Worm (Caenorhabditis elegans) whole organism, L4 larva: ENCODE results near the gene math-20.
"Not testable (repeated sequence)": the region's sequence is repeated elsewhere in the genome, so short reads cannot be mapped to it uniquely, and the experiment has no call there.

Source experiments
- F49E8.2 ChIP-seq: sonication (generic microtip); optimal IDR thresholded peaks from 2 replicates; lab custom pipeline; 2016; ENCODE audit warnings: missing compliant biosample characterization, mild to moderate bottlenecking, missing genetic modification characterization, borderline replicate concordance
- T20F7.1 ChIP-seq: fragments of 200-800 bp; sonication (Bioruptor generic); optimal IDR thresholded peaks from 2 replicates; lab custom pipeline; 2018; ENCODE audit warnings: mild to moderate bottlenecking, missing genetic modification characterization, missing compliant biosample characterization
- aha-1 ChIP-seq: fragments of 150-350 bp; peaks from one replicate; lab custom pipeline; 2014; ENCODE audit warnings: missing biosample characterization, missing genetic modification characterization
- aly-2 ChIP-seq: sonication (generic microtip); optimal IDR thresholded peaks from 2 replicates; lab custom pipeline; 2018; ENCODE audit warnings: missing biosample characterization, missing genetic modification characterization
- ceh-28 ChIP-seq: fragments of 150-350 bp; optimal IDR thresholded peaks from 2 replicates; lab custom pipeline; 2014; ENCODE audit warnings: missing biosample characterization, missing genetic modification reagents, missing genetic modification characterization
- ceh-44 ChIP-seq: fragments of 200-800 bp; sonication (Bioruptor generic); IDR thresholded peaks from 2 replicates; pipeline ENCODE4 v1.3.6; 2022; ENCODE audit warnings: missing genetic modification reagents, missing genetic modification characterization, missing compliant biosample characterization
- ces-1 ChIP-seq: fragments of 150-350 bp; sonication (generic microtip); optimal IDR thresholded peaks from 4 replicates; lab custom pipeline; 2014; ENCODE audit warnings: missing biosample characterization, missing genetic modification reagents, missing genetic modification characterization
- daf-16 ChIP-seq, 3 experiments: sonication (generic microtip); optimal IDR thresholded peaks; 2 replicates each; lab custom pipeline; 2016 to 2017; ENCODE audit warnings: missing genetic modification characterization in 3 of 3, missing genetic modification reagents in 3 of 3, mild to moderate bottlenecking in 2 of 3, missing compliant biosample characterization in 2 of 3, missing biosample characterization in 1 of 3, moderate library complexity in 1 of 3
- daf-19 ChIP-seq: fragments of 200-800 bp; sonication (Bioruptor generic); conservative IDR thresholded peaks from 2 replicates; pipeline ENCODE4 v1.3.6; 2022; ENCODE audit warnings: missing genetic modification characterization, missing compliant biosample characterization
- dmd-8 ChIP-seq: fragments of 200-800 bp; sonication (Bioruptor generic); IDR thresholded peaks from 2 replicates; pipeline ENCODE4 v1.3.6; 2022; ENCODE audit warnings: missing genetic modification characterization, missing compliant biosample characterization
- egl-43 ChIP-seq: fragments of 200-800 bp; sonication (Bioruptor generic); IDR thresholded peaks from 2 replicates; pipeline ENCODE4 v1.3.6; 2022; ENCODE audit warnings: missing genetic modification reagents, missing genetic modification characterization, missing compliant biosample characterization
- jun-1 ChIP-seq: fragments of 150-350 bp; optimal IDR thresholded peaks from 2 replicates; lab custom pipeline; 2014; ENCODE audit warnings: missing biosample characterization, missing genetic modification reagents, missing genetic modification characterization
- lin-1 ChIP-seq: fragments of 200-800 bp; sonication (Bioruptor generic); IDR thresholded peaks from 2 replicates; pipeline ENCODE4 v1.3.6; 2022; ENCODE audit warnings: missing genetic modification reagents, missing genetic modification characterization, missing compliant biosample characterization
- lin-29 ChIP-seq: fragments of 200-800 bp; sonication (Bioruptor generic); IDR thresholded peaks from 2 replicates; pipeline ENCODE4 v1.3.6; 2022; ENCODE audit warnings: missing genetic modification reagents, missing genetic modification characterization, missing compliant biosample characterization
- nhr-11 ChIP-seq: fragments of 150-350 bp; optimal IDR thresholded peaks from 2 replicates; lab custom pipeline; 2014; ENCODE audit warnings: missing biosample characterization, missing genetic modification characterization
- nhr-76 ChIP-seq: fragments of 150-350 bp; optimal IDR thresholded peaks from 2 replicates; lab custom pipeline; 2014; ENCODE audit warnings: missing biosample characterization, missing genetic modification characterization
- nhr-77 ChIP-seq: fragments of 150-350 bp; optimal IDR thresholded peaks from 2 replicates; lab custom pipeline; 2014; ENCODE audit warnings: missing biosample characterization, missing genetic modification characterization
- pqm-1 ChIP-seq: sonication (generic microtip); optimal IDR thresholded peaks from 2 replicates; lab custom pipeline; 2017; ENCODE audit warnings: missing biosample characterization, missing genetic modification characterization
- sdz-12 ChIP-seq: fragments of 200-800 bp; sonication (Bioruptor generic); optimal IDR thresholded peaks from 2 replicates; lab custom pipeline; 2018; ENCODE audit warnings: mild to moderate bottlenecking, missing genetic modification characterization, missing compliant biosample characterization
- snpc-1.2 ChIP-seq: fragments of 200-800 bp; sonication (Bioruptor generic); IDR thresholded peaks from 2 replicates; pipeline ENCODE4 v1.3.6; 2022; ENCODE audit warnings: missing genetic modification reagents, missing genetic modification characterization, missing compliant biosample characterization
- spr-1 ChIP-seq: sonication (generic microtip); optimal IDR thresholded peaks from 2 replicates; lab custom pipeline; 2016; ENCODE audit warnings: mild to moderate bottlenecking, missing genetic modification characterization, missing compliant biosample characterization
- tag-97 ChIP-seq: fragments of 200-800 bp; sonication (Bioruptor generic); IDR thresholded peaks from 2 replicates; pipeline ENCODE4 v1.3.6; 2022; ENCODE audit warnings: missing genetic modification characterization, missing compliant biosample characterization
- tra-1 ChIP-seq: fragments of 200-800 bp; sonication (Bioruptor generic); IDR thresholded peaks from 2 replicates; pipeline ENCODE4 v1.3.6; 2022; ENCODE audit warnings: missing genetic modification reagents, missing genetic modification characterization, missing compliant biosample characterization
- unc-62 ChIP-seq, 3 experiments: fragments of 150-350 bp in 1 of 3; sonication (generic microtip); optimal IDR thresholded peaks in 2 of 3; peaks in 1 of 3; 1 replicate in 1 of 3; 2 replicates in 2 of 3; lab custom pipeline; 2014 to 2017; ENCODE audit warnings: missing biosample characterization in 3 of 3, missing genetic modification characterization in 3 of 3, missing genetic modification reagents in 3 of 3, missing genotype in 1 of 3
- zag-1 ChIP-seq: fragments of 150-350 bp; optimal IDR thresholded peaks from 2 replicates; lab custom pipeline; 2014; ENCODE audit warnings: missing biosample characterization, missing genetic modification characterization
- zfp-2 ChIP-seq: sonication (generic microtip); optimal IDR thresholded peaks from 2 replicates; lab custom pipeline; 2016; ENCODE audit warnings: mild to moderate bottlenecking, missing genetic modification characterization, missing compliant biosample characterization
- zip-11 ChIP-seq: fragments of 200-800 bp; sonication (Bioruptor generic); IDR thresholded peaks from 2 replicates; pipeline ENCODE4 v1.3.6; 2022; ENCODE audit warnings: missing genetic modification characterization, missing compliant biosample characterization
- ztf-11 ChIP-seq: fragments of 150-350 bp; optimal IDR thresholded peaks from 2 replicates; lab custom pipeline; 2014; ENCODE audit warnings: missing biosample characterization, missing genetic modification characterization
- ztf-7 ChIP-seq: fragments of 150-350 bp; optimal IDR thresholded peaks from 2 replicates; lab custom pipeline; 2014; ENCODE audit warnings: missing biosample characterization, missing genetic modification characterization

Gene math-20

ce11 chrII:1995744-1996143 lies 593 bp upstream of the math-20 start (continued):
- TF ChIP-seq ztf-11 (tag; lab: Kevin White, UChicago) = no peak
- no peak for TF ChIP-seq ceh-28 (tag; lab: Kevin White, UChicago)
- no peak for TF ChIP-seq sdz-12 (GFP tag; lab: Kevin White, UChicago)
- TF ChIP-seq aly-2 (tag; lab: Kevin White, UChicago) = no peak
- TF ChIP-seq daf-19 (GFP tag; lab: Robert Waterston, UW) = no peak
- no peak for TF ChIP-seq T20F7.1
- TF ChIP-seq lin-29 (GFP tag; lab: Robert Waterston, UW) = no peak
- TF ChIP-seq zip-11 = no peak
- no peak for TF ChIP-seq nhr-76 (tag; lab: Kevin White, UChicago)
- no peak for TF ChIP-seq ceh-44 (GFP tag; lab: Robert Waterston, UW)
- TF ChIP-seq egl-43 = no peak
- peak in 1 of 2 experiments; percentile 13 for TF ChIP-seq unc-62 (GFP tag; optimal IDR thresholded peaks at IDR 0.05 in 1 of 2; lab: Kevin White, UChicago)
- no peak for TF ChIP-seq unc-62 (tag; optimal IDR thresholded peaks at IDR 0.05; lab: Kevin White, UChicago)
- no peak for TF ChIP-seq daf-16 (GFP tag; optimal IDR thresholded peaks at IDR 0.05; lab: Kevin White, UChicago)
- peak; percentile 84 for TF ChIP-seq daf-16 (tag; optimal IDR thresholded peaks at IDR 0.05; lab: Kevin White, UChicago)
- no peak for TF ChIP-seq dmd-8 (GFP tag; lab: Robert Waterston, UW)
- TF ChIP-seq spr-1 (tag; lab: Kevin White, UChicago) = no peak
- TF ChIP-seq pqm-1 (tag; lab: Kevin White, UChicago) = peak; percentile 91
- TF ChIP-seq nhr-11 = no peak

ce11 chrII:1998561-1998960 lies 2.2 kb downstream of the math-20 start, which contains the start of gene math-19:
math-19 (plus strand) TSS chrII:1998861.
- not testable (repeated sequence) for TF ChIP-seq zfp-2; tra-1 (GFP tag; lab: Robert Waterston, UW); zip-11
- TF ChIP-seq, all 104 proteins: peak for 0; not testable (repeated sequence) for 104

ce11 chrII:2000720-2001119 lies 4.4 kb downstream of the math-20 start, which contains the start of gene ceh-84:
ceh-84 (minus strand) TSS chrII:2000820.
- not testable (repeated sequence) for TF ChIP-seq ceh-44 (GFP tag; lab: Robert Waterston, UW); ces-1 (GFP tag; lab: Kevin White, UChicago); snpc-1.2
- TF ChIP-seq, all 104 proteins: peak for 0; not testable (repeated sequence) for 104

- peak in 1 of 2 experiments; percentile 93 for TF ChIP-seq unc-62 (GFP tag; optimal IDR thresholded peaks at IDR 0.05 in 1 of 2; lab: Kevin White, UChicago)
- TF ChIP-seq unc-62 (tag; optimal IDR thresholded peaks at IDR 0.05; lab: Kevin White, UChicago) = no peak
- TF ChIP-seq jun-1 (tag; lab: Kevin White, UChicago) = no peak
- no peak for TF ChIP-seq tag-97 (GFP tag; lab: Robert Waterston, UW)
Measured at ce11 chrII:2011179-2011578, 14.8 kb downstream of the math-20 start.

- TF ChIP-seq aha-1 (tag; lab: Kevin White, UChicago) (peak; percentile 32), ztf-11 (tag; lab: Kevin White, UChicago) (no peak)
Measured at ce11 chrII:2012698-2013097, 16.4 kb downstream of the math-20 start, which contains the start of gene F59H6.15. F59H6.15 (plus strand) TSS chrII:2012998.

- TF ChIP-seq sdz-12 (GFP tag; lab: Kevin White, UChicago) (no peak), ceh-44 (GFP tag; lab: Robert Waterston, UW) (no peak), zag-1 (tag; lab: Kevin White, UChicago) (no peak), ces-1 (GFP tag; lab: Kevin White, UChicago) (no peak), lin-1 (GFP tag; lab: Robert Waterston, UW) (no peak), F49E8.2 (tag; lab: Kevin White, UChicago) (no peak), ceh-28 (tag; lab: Kevin White, UChicago) (peak; percentile 72), ztf-7 (no peak), nhr-77 (no peak)
Measured at ce11 chrII:2013856-2014255, 17.5 kb downstream of the math-20 start.
